Worm (Caenorhabditis elegans): ENCODE data around the gene C06E2.1.

C06E2.1 gene

ce11 chrX:8846447-8847237 is 28.0 kb downstream of the C06E2.1 start, which contains the start of gene C28G1.10 (continued):
- peak; percentile 69 for TF ChIP-seq zip-11 (GFP tag; IDR thresholded peaks at IDR 0.05)
- peak; percentile 61 for TF ChIP-seq ZK337.2 (GFP tag; IDR thresholded peaks at IDR 0.05)
- peak; percentile 31 for TF ChIP-seq Y5F2A.4 (GFP tag; optimal IDR thresholded peaks at IDR 0.05)
- peak; percentile 73 for TF ChIP-seq Y105C5A.15 (GFP tag; IDR thresholded peaks at IDR 0.05)
- TF ChIP-seq daf-19 (GFP tag; conservative IDR thresholded peaks at IDR 0.05), result 0 out of 2 replicates have a peak, but pooled peaks have one; percentile 44
- TF ChIP-seq aha-1 (tag), result no peak
- peak; percentile 81 for TF ChIP-seq T26A8.4 (GFP tag; IDR thresholded peaks at IDR 0.05)
- peak; percentile 67; the same call in 1 of the 2 replicates for TF ChIP-seq F26F4.8 (GFP tag; conservative IDR thresholded peaks at IDR 0.05)
- peak; percentile 3 for TF ChIP-seq dpl-1 (GFP tag; optimal IDR thresholded peaks at IDR 0.05)
- TF ChIP-seq mxl-3 (GFP tag; optimal IDR thresholded peaks at IDR 0.05), result no peak
- TF ChIP-seq gei-8 (GFP tag; optimal IDR thresholded peaks at IDR 0.05), result no peak
- peak; percentile 66 for TF ChIP-seq vab-7 (GFP tag; IDR thresholded peaks at IDR 0.05)
- TF ChIP-seq F10B5.3 (tag; optimal IDR thresholded peaks at IDR 0.05), result no peak
- no peak for TF ChIP-seq mdl-1 (tag; optimal IDR thresholded peaks at IDR 0.05)
- TF ChIP-seq unc-130 (GFP tag; optimal IDR thresholded peaks at IDR 0.05), result no peak
- peak; percentile 62 for TF ChIP-seq dve-1 (tag; optimal IDR thresholded peaks at IDR 0.05; ENCODE audit: insufficient read depth)
- TF ChIP-seq mes-2 (tag; optimal IDR thresholded peaks at IDR 0.05; ENCODE audit: poor library complexity, severe bottlenecking), result peak; percentile 18
- TF ChIP-seq lin-15B (tag; optimal IDR thresholded peaks at IDR 0.05), result no peak
- TF ChIP-seq Y75B8A.6 (GFP tag; IDR thresholded peaks at IDR 0.05), result peak; percentile 4; the same call in 1 of the 2 replicates
- peak; percentile 68; the same call in 1 of the 2 replicates for TF ChIP-seq pha-4 (GFP tag; IDR thresholded peaks at IDR 0.05)
- TF ChIP-seq pha-4 (tag; optimal IDR thresholded peaks at IDR 0.05), result no peak
- TF ChIP-seq nhr-11 (tag; optimal IDR thresholded peaks at IDR 0.05), result no peak
- TF ChIP-seq nhr-102 (tag; optimal IDR thresholded peaks at IDR 0.05), result no peak
- TF ChIP-seq mxl-2 (GFP tag; conservative IDR thresholded peaks at IDR 0.05), result peak; percentile 40; the same call in 1 of the 2 replicates
- no peak for TF ChIP-seq nhr-111 (GFP tag; optimal IDR thresholded peaks at IDR 0.05)
- peak; percentile 72 for TF ChIP-seq arid-1 (GFP tag; conservative IDR thresholded peaks at IDR 0.05)
- peak; percentile 44 for TF ChIP-seq nhr-77 (tag; optimal IDR thresholded peaks at IDR 0.05)
- TF ChIP-seq zfp-3 (GFP tag; conservative IDR thresholded peaks at IDR 0.05), result 0 out of 2 replicates have a peak, but pooled peaks have one; percentile 12
- TF ChIP-seq lim-7 (GFP tag; IDR thresholded peaks at IDR 0.05), result peak; percentile 76
- TF ChIP-seq rbr-2 (tag; optimal IDR thresholded peaks at IDR 0.05), result no peak
- 0 out of 2 replicates have a peak, but pooled peaks have one; percentile 46 for TF ChIP-seq nhr-42 (GFP tag; IDR thresholded peaks at IDR 0.05)
- TF ChIP-seq spr-1 (tag; optimal IDR thresholded peaks at IDR 0.05), result no peak
- TF ChIP-seq lir-3 (tag; optimal IDR thresholded peaks at IDR 0.05), result peak; percentile 8
- no peak for TF ChIP-seq aly-2 (tag; optimal IDR thresholded peaks at IDR 0.05)
- TF ChIP-seq php-3 (GFP tag; IDR thresholded peaks at IDR 0.05), result peak; percentile 27
- peak; percentile 63; the same call in 1 of the 2 replicates for TF ChIP-seq D1046.2 (GFP tag; IDR thresholded peaks at IDR 0.05)
- TF ChIP-seq dmd-9 (GFP tag; IDR thresholded peaks at IDR 0.05), result 0 out of 2 replicates have a peak, but pooled peaks have one; percentile 34
- no peak for TF ChIP-seq snpc-4 (tag; optimal IDR thresholded peaks at IDR 0.05)
- no peak for TF ChIP-seq egl-27 (tag; optimal IDR thresholded peaks at IDR 0.05)
- TF ChIP-seq hmg-1.1 (GFP tag; IDR thresholded peaks at IDR 0.05), result peak; percentile 71; the same call in 1 of the 2 replicates
- no peak for TF ChIP-seq ama-1 (optimal IDR thresholded peaks at IDR 0.05)

Data from whole organism, L4 larva.